Fruit fly (Drosophila melanogaster) whole organism, adult: ENCODE data around the gene CG17197.

Source experiments
- CG33017 ChIP-seq: fragments of 200-800 bp; sonication (Bioruptor generic); optimal IDR thresholded peaks from 2 replicates; lab custom pipeline; 2018; ENCODE audit warnings: missing biosample characterization, mild to moderate bottlenecking, missing genetic modification characterization, moderate library complexity
- tj ChIP-seq: fragments of 200-800 bp; sonication (Bioruptor generic); optimal IDR thresholded peaks from 3 replicates; lab custom pipeline; 2017; ENCODE audit warnings: missing biosample characterization, mild to moderate bottlenecking, missing genetic modification characterization, moderate library complexity

CG17197 gene

DNA sequence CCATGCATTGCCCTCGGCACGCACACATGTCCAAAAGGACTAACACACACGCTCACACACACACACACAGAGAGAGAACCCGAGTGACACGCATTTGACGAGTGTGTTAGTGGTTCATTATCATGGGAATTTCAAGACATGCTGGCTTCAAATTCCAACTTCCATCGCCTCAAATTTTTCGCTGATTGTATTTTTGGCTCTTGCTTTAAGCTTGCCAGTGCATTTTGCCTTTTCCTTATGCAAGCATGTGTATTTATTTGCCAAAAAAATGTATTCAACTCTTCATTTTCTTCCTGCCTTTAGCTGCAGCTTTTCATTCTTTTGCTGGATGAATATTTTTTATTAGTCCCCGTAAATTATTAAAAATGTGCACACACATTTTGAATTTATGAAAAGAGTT is 51.4 kb downstream of the CG17197 start:
- TF ChIP-seq CG33017 (no peak), tj (peak; percentile 93)
